Worm (Caenorhabditis elegans) whole organism, L2 larva: Measurements from ENCODE around the gene F19F10.11.

ENCODE experiments used
- R02D3.7 ChIP-seq: fragments of 150-350 bp; optimal IDR thresholded peaks from 2 replicates; lab custom pipeline; 2014; ENCODE audit warnings: missing biosample characterization, missing genetic modification characterization
- ZK546.5 ChIP-seq: sonication (generic microtip); optimal IDR thresholded peaks from 2 replicates; lab custom pipeline; 2017; ENCODE audit warnings: missing biosample characterization, missing genetic modification characterization
- crh-2 ChIP-seq: sonication (generic microtip); optimal IDR thresholded peaks from 2 replicates; lab custom pipeline; 2017; ENCODE audit warnings: missing biosample characterization, missing genetic modification characterization
- skn-1 ChIP-seq: sonication (generic microtip); optimal IDR thresholded peaks from 2 replicates; lab custom pipeline; 2017; ENCODE audit warnings: missing biosample characterization, missing genetic modification characterization
- snpc-4 ChIP-seq: fragments of 150-350 bp; optimal IDR thresholded peaks from 2 replicates; lab custom pipeline; 2014; ENCODE audit warnings: missing biosample characterization, missing genetic modification characterization

DNA sequence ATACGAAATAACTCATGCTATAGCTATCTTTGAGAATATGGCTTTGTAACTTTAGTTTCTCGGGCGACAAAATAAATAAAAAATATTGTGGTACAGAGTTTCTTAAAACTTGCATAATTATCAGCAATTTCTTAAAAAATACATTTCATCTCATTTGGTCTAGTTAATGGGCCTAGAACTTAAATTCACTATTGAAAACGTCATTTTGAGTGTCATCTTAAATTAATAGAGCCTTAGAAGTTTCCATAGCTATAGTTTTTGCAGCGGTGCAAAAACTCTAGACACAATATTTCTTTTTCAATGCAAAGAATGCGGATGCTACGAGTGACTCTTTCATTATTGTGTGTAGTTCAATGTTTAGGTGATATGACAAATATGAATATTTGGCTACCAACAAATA is 24.5 kb upstream of the F19F10.11 start, which contains the start of gene clec-215:
- TF ChIP-seq skn-1 (tag; lab: Kevin White, UChicago) (no peak), snpc-4 (no peak), crh-2 (tag; lab: Kevin White, UChicago) (no peak), ZK546.5 (tag; lab: Kevin White, UChicago) (no peak), R02D3.7 (tag; lab: Kevin White, UChicago) (no peak)
